Worm (Caenorhabditis elegans): Measurements from ENCODE around the gene F20B6.10.

The F20B6.10 gene

ce11 chrX:4246867-4247591 is 30.0 kb upstream of the F20B6.10 start, which contains the start of gene F48D6.4 (continued):
- TF ChIP-seq gmeb-1 (tag; optimal IDR thresholded peaks at IDR 0.05) (no peak), alr-1 (tag; optimal IDR thresholded peaks at IDR 0.05) (no peak), fos-1 (tag; optimal IDR thresholded peaks at IDR 0.05) (peak; percentile 14), ama-1 (optimal IDR thresholded peaks at IDR 0.05) (peak; percentile 69), unc-62 (GFP tag; optimal IDR thresholded peaks at IDR 0.05) (no peak), nhr-12 (tag; optimal IDR thresholded peaks at IDR 0.05) (no peak), lin-13 (GFP tag; optimal IDR thresholded peaks at IDR 0.05) (no peak), nhr-129 (tag; optimal IDR thresholded peaks at IDR 0.05) (no peak), C34F6.9 (tag; optimal IDR thresholded peaks at IDR 0.05) (no peak), ceh-82 (tag; optimal IDR thresholded peaks at IDR 0.05) (no peak), mab-5 (tag; optimal IDR thresholded peaks at IDR 0.05) (no peak), sma-9 (GFP tag; optimal IDR thresholded peaks at IDR 0.05) (no peak), sma-9 (tag; optimal IDR thresholded peaks at IDR 0.05) (no peak)

- TF ChIP-seq lsy-2 (tag; optimal IDR thresholded peaks at IDR 0.05) (peak in 1 of 2 experiments; percentile 20), R02D3.7 (tag; optimal IDR thresholded peaks at IDR 0.05) (no peak), nhr-21 (tag; optimal IDR thresholded peaks at IDR 0.05) (peak; percentile 48), ama-1 (optimal IDR thresholded peaks at IDR 0.05) (peak; percentile 78), blmp-1 (tag; optimal IDR thresholded peaks at IDR 0.05; ENCODE audit: insufficient read depth) (no peak), ZK546.5 (tag; optimal IDR thresholded peaks at IDR 0.05) (no peak), F13H6.1 (tag; optimal IDR thresholded peaks at IDR 0.05) (peak; percentile 11), sma-9 (GFP tag; optimal IDR thresholded peaks at IDR 0.05) (peak; percentile 5), sma-9 (tag; optimal IDR thresholded peaks at IDR 0.05) (no peak), dmd-4 (tag; optimal IDR thresholded peaks at IDR 0.05) (no peak), nhr-11 (tag; optimal IDR thresholded peaks at IDR 0.05) (no peak), zag-1 (tag; optimal IDR thresholded peaks at IDR 0.05) (no peak), unc-55 (GFP tag; optimal IDR thresholded peaks at IDR 0.05) (no peak), skn-1 (tag; optimal IDR thresholded peaks at IDR 0.05) (no peak), unc-39 (tag; optimal IDR thresholded peaks at IDR 0.05) (no peak), ceh-16 (tag; optimal IDR thresholded peaks at IDR 0.05) (no peak), mdl-1 (tag; optimal IDR thresholded peaks at IDR 0.05) (no peak), lin-39 (tag; optimal IDR thresholded peaks at IDR 0.05) (no peak), crh-2 (tag; optimal IDR thresholded peaks at IDR 0.05) (peak; percentile 61), aly-2 (tag; optimal IDR thresholded peaks at IDR 0.05) (no peak), Y55F3AM.14 (GFP tag; optimal IDR thresholded peaks at IDR 0.05) (peak; percentile 40), nhr-77 (tag; optimal IDR thresholded peaks at IDR 0.05) (no peak), sma-3 (GFP tag; optimal IDR thresholded peaks at IDR 0.05) (no peak)
Measured at ce11 chrX:4246237-4246697, 29.3 kb upstream of the F20B6.10 start.

- TF ChIP-seq fos-1 (tag; optimal IDR thresholded peaks at IDR 0.05) = peak; percentile 14
- no peak for TF ChIP-seq Y55F3AM.14 (GFP tag; optimal IDR thresholded peaks at IDR 0.05)
- peak; percentile 76 for TF ChIP-seq sma-9 (GFP tag; optimal IDR thresholded peaks at IDR 0.05)
- no peak for TF ChIP-seq sma-9 (tag; optimal IDR thresholded peaks at IDR 0.05)
- peak; percentile 75 for TF ChIP-seq crh-2 (tag; optimal IDR thresholded peaks at IDR 0.05)
- TF ChIP-seq F13H6.1 (tag; optimal IDR thresholded peaks at IDR 0.05) = no peak
- TF ChIP-seq nhr-25 (tag; optimal IDR thresholded peaks at IDR 0.05) = no peak
Measured at ce11 chrX:4245124-4245523, 28.1 kb upstream of the F20B6.10 start.

- no peak for TF ChIP-seq elt-1 (tag; optimal IDR thresholded peaks at IDR 0.05)
- TF ChIP-seq aly-2 (tag; optimal IDR thresholded peaks at IDR 0.05) = no peak
- no peak for TF ChIP-seq nhr-11 (tag; optimal IDR thresholded peaks at IDR 0.05)
- no peak for TF ChIP-seq unc-62 (GFP tag; optimal IDR thresholded peaks at IDR 0.05)
- no peak for TF ChIP-seq lin-11 (tag; optimal IDR thresholded peaks at IDR 0.05)
- no peak for TF ChIP-seq alr-1 (tag; optimal IDR thresholded peaks at IDR 0.05)
- TF ChIP-seq ZK546.5 (tag; optimal IDR thresholded peaks at IDR 0.05) = no peak
- no peak for TF ChIP-seq ztf-11 (tag; optimal IDR thresholded peaks at IDR 0.05)
- TF ChIP-seq nhr-12 (tag; optimal IDR thresholded peaks at IDR 0.05) = no peak
- no peak for TF ChIP-seq unc-39 (tag; optimal IDR thresholded peaks at IDR 0.05)
- TF ChIP-seq Y55F3AM.14 (GFP tag; optimal IDR thresholded peaks at IDR 0.05) = no peak
- TF ChIP-seq nhr-6 (tag; optimal IDR thresholded peaks at IDR 0.05) = peak; percentile 9
- no peak for TF ChIP-seq mab-5 (tag; optimal IDR thresholded peaks at IDR 0.05)
- no peak for TF ChIP-seq R02D3.7 (tag; optimal IDR thresholded peaks at IDR 0.05)
- no peak for TF ChIP-seq elt-3 (tag; optimal IDR thresholded peaks at IDR 0.05)
- TF ChIP-seq mbf-1 (tag; optimal IDR thresholded peaks at IDR 0.05) = no peak
- TF ChIP-seq ceh-82 (tag; optimal IDR thresholded peaks at IDR 0.05) = no peak
- TF ChIP-seq nhr-25 (tag; optimal IDR thresholded peaks at IDR 0.05) = no peak
- TF ChIP-seq zag-1 (tag; optimal IDR thresholded peaks at IDR 0.05) = no peak
- TF ChIP-seq gmeb-1 (tag; optimal IDR thresholded peaks at IDR 0.05) = peak; percentile 8
- TF ChIP-seq sma-3 (GFP tag; optimal IDR thresholded peaks at IDR 0.05) = peak; percentile 15
- TF ChIP-seq nhr-23 (tag; optimal IDR thresholded peaks at IDR 0.05) = no peak
- no peak for TF ChIP-seq nhr-21 (tag; optimal IDR thresholded peaks at IDR 0.05)
- TF ChIP-seq crh-2 (tag; optimal IDR thresholded peaks at IDR 0.05) = peak; percentile 69
- peak; percentile 66 for TF ChIP-seq sma-9 (GFP tag; optimal IDR thresholded peaks at IDR 0.05)
- TF ChIP-seq sma-9 (tag; optimal IDR thresholded peaks at IDR 0.05) = no peak
- no peak for TF ChIP-seq ztf-1 (GFP tag; conservative IDR thresholded peaks at IDR 0.05)
- no peak for TF ChIP-seq lin-13 (GFP tag; optimal IDR thresholded peaks at IDR 0.05)
- TF ChIP-seq dmd-4 (tag; optimal IDR thresholded peaks at IDR 0.05) = no peak
- TF ChIP-seq snpc-4 (tag; optimal IDR thresholded peaks at IDR 0.05) = no peak
Measured at ce11 chrX:4244489-4245123, 27.6 kb upstream of the F20B6.10 start.
